Worm (Caenorhabditis elegans): Measurements from ENCODE around the gene C29H12.6.

Gene C29H12.6

DNA sequence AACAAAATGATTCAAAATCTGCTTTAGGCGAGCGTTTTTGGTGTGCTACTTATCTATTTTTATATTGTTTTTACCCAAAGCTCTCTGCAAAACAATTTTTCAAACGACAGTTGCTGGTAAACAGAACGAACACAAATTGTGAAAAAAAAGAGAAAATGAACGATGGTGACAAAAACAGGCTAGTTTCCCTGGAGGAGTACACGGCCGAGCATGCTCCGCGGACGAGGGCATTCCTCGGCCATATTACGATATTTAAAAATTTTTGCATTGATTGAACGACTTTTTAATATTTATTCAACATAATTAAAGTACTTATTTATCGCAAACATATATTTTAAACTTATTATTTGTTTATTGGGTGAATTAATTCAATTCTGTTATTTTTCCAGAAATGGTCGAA, 20.6 kb downstream of the C29H12.6 start, which contains the start of the genes tpp-2 and rbbp-5:
Gene tpp-2 (minus strand): TSS at position 157 of the 400 bp plus-strand sequence.
Gene rbbp-5 (plus strand): TSS at position 390 of the 400 bp plus-strand sequence.
- TF ChIP-seq lin-39 (tag; optimal IDR thresholded peaks at IDR 0.05) (no peak), ZK546.5 (tag; optimal IDR thresholded peaks at IDR 0.05) (no peak), unc-39 (tag; optimal IDR thresholded peaks at IDR 0.05) (no peak), alr-1 (tag; optimal IDR thresholded peaks at IDR 0.05) (no peak), nhr-23 (tag; optimal IDR thresholded peaks at IDR 0.05) (no peak), ztf-11 (tag; optimal IDR thresholded peaks at IDR 0.05) (no peak), dmd-4 (tag; optimal IDR thresholded peaks at IDR 0.05) (no peak), gmeb-1 (tag; optimal IDR thresholded peaks at IDR 0.05) (peak; percentile 56), ceh-82 (tag; optimal IDR thresholded peaks at IDR 0.05) (no peak), lsy-2 (tag; optimal IDR thresholded peaks at IDR 0.05) (peak; percentile 19 to 83), nhr-25 (tag; optimal IDR thresholded peaks at IDR 0.05) (no peak), unc-62 (GFP tag; optimal IDR thresholded peaks at IDR 0.05) (no peak), R02D3.7 (tag; optimal IDR thresholded peaks at IDR 0.05) (no peak), nhr-12 (tag; optimal IDR thresholded peaks at IDR 0.05) (no peak), lin-13 (GFP tag; optimal IDR thresholded peaks at IDR 0.05) (no peak), nhr-77 (tag; optimal IDR thresholded peaks at IDR 0.05) (no peak), F13H6.1 (tag; optimal IDR thresholded peaks at IDR 0.05) (no peak), lin-11 (tag; optimal IDR thresholded peaks at IDR 0.05) (peak; percentile 3), peb-1 (tag; optimal IDR thresholded peaks at IDR 0.05) (no peak), nhr-10 (tag; optimal IDR thresholded peaks at IDR 0.05) (no peak), ama-1 (optimal IDR thresholded peaks at IDR 0.05) (no peak), nhr-21 (tag; optimal IDR thresholded peaks at IDR 0.05) (no peak), sma-3 (GFP tag; optimal IDR thresholded peaks at IDR 0.05) (no peak), C34F6.9 (tag; optimal IDR thresholded peaks at IDR 0.05) (peak; percentile 60), sem-4 (tag; optimal IDR thresholded peaks at IDR 0.05) (no peak), fos-1 (tag; optimal IDR thresholded peaks at IDR 0.05) (peak; percentile 40), ceh-16 (tag; optimal IDR thresholded peaks at IDR 0.05) (no peak), egl-27 (tag; optimal IDR thresholded peaks at IDR 0.05) (no peak), ztf-1 (GFP tag; conservative IDR thresholded peaks at IDR 0.05) (no peak), unc-55 (GFP tag; optimal IDR thresholded peaks at IDR 0.05) (no peak), crh-2 (tag; optimal IDR thresholded peaks at IDR 0.05) (peak; percentile 63), mab-5 (tag; optimal IDR thresholded peaks at IDR 0.05) (no peak), snpc-4 (tag; optimal IDR thresholded peaks at IDR 0.05) (no peak), aly-2 (tag; optimal IDR thresholded peaks at IDR 0.05) (no peak), skn-1 (tag; optimal IDR thresholded peaks at IDR 0.05) (peak; percentile 63), nhr-129 (tag; optimal IDR thresholded peaks at IDR 0.05) (no peak), elt-1 (tag; optimal IDR thresholded peaks at IDR 0.05) (no peak), ztf-4 (tag; optimal IDR thresholded peaks at IDR 0.05) (no peak), sma-9 (GFP tag; optimal IDR thresholded peaks at IDR 0.05) (peak; percentile 68), sma-9 (tag; optimal IDR thresholded peaks at IDR 0.05) (no peak), Y55F3AM.14 (GFP tag; optimal IDR thresholded peaks at IDR 0.05) (no peak), elt-3 (tag; optimal IDR thresholded peaks at IDR 0.05) (no peak), nhr-6 (tag; optimal IDR thresholded peaks at IDR 0.05) (no peak), nhr-11 (tag; optimal IDR thresholded peaks at IDR 0.05) (no peak), mdl-1 (tag; optimal IDR thresholded peaks at IDR 0.05) (no peak)

DNA sequence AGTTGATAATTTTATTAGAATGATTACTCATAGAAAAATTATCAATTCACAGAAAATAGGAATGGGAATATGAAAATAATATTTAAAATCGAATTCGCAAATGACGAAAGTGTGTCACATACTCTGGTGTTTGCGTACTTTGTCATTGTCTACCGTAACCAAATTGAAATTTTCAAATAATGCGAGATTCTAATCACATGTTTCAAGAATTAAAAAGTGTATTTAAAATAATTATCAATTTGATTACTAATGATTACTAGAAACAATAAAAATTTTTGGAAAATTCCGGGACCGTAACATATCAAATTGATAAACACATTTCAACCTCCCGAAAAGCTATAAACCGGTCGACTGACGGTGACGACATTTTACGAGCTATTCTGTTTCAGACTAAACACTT, 26.7 kb downstream of the C29H12.6 start, which contains the start of the genes fbf-2 and nspg-3:
Gene fbf-2 (minus strand): TSS at position 101 of the 400 bp plus-strand sequence.
Gene nspg-3 (plus strand): TSS at position 388 of the 400 bp plus-strand sequence.
- no peak for TF ChIP-seq elt-1 (tag; optimal IDR thresholded peaks at IDR 0.05)
- TF ChIP-seq blmp-1 (tag; optimal IDR thresholded peaks at IDR 0.05; ENCODE audit: insufficient read depth): no peak
- TF ChIP-seq C34F6.9 (tag; optimal IDR thresholded peaks at IDR 0.05): no peak
- TF ChIP-seq Y55F3AM.14 (GFP tag; optimal IDR thresholded peaks at IDR 0.05): no peak

Data from whole organism, L2 larva.